Fruit fly (Drosophila melanogaster) whole organism, embryonic: Measurements from ENCODE around the gene Pfas.

Experiments
- Antp ChIP-seq: fragments of 200-800 bp; sonication (Bioruptor generic); optimal IDR thresholded peaks from 3 replicates; lab custom pipeline; 2016; ENCODE audit warnings: missing biosample characterization, missing genetic modification characterization
- Atf-2 ChIP-seq: fragments of 200-800 bp; sonication (Bioruptor generic); optimal IDR thresholded peaks from 2 replicates; lab custom pipeline; 2016; ENCODE audit warnings: missing biosample characterization, missing genetic modification characterization
- BEAF-32 ChIP-seq: fragments of 200-800 bp; sonication (Bioruptor generic); optimal IDR thresholded peaks from 3 replicates; lab custom pipeline; 2017; ENCODE audit warnings: missing biosample characterization, missing genetic modification characterization, mild to moderate bottlenecking, moderate library complexity, missing genetic modification reagents
- CG10431 ChIP-seq: fragments of 200-800 bp; sonication (Bioruptor generic); optimal IDR thresholded peaks from 3 replicates; lab custom pipeline; 2018; ENCODE audit warnings: missing biosample characterization, mild to moderate bottlenecking, missing genetic modification characterization
- CG11695 ChIP-seq: fragments of 200-800 bp; sonication (Bioruptor generic); IDR thresholded peaks from 3 replicates; pipeline ENCODE4 v1.3.6; 2022; ENCODE audit warnings: missing biosample characterization, missing genetic modification characterization
- CG12299 ChIP-seq: fragments of 200-800 bp; sonication (Bioruptor generic); optimal IDR thresholded peaks from 2 replicates; lab custom pipeline; 2018; ENCODE audit warnings: missing biosample characterization, mild to moderate bottlenecking, missing genetic modification characterization
- CG14050 ChIP-seq: fragments of 200-800 bp; sonication (Bioruptor generic); IDR thresholded peaks from 3 replicates; pipeline ENCODE4 v1.3.6; 2022; ENCODE audit warnings: missing biosample characterization, missing genetic modification characterization
- CG14667 ChIP-seq: fragments of 200-800 bp; sonication (Bioruptor generic); IDR thresholded peaks from 2 replicates; pipeline ENCODE4 v1.3.6; 2022; ENCODE audit warnings: missing biosample characterization, missing genetic modification characterization
- CG14710 ChIP-seq: fragments of 200-800 bp; sonication (Bioruptor generic); optimal IDR thresholded peaks from 3 replicates; lab custom pipeline; 2019; ENCODE audit warnings: missing biosample characterization, mild to moderate bottlenecking, missing genetic modification characterization, moderate library complexity
- CG18476 ChIP-seq: fragments of 200-800 bp; sonication (Bioruptor generic); optimal IDR thresholded peaks from 2 replicates; lab custom pipeline; 2016; ENCODE audit warnings: missing biosample characterization, mild to moderate bottlenecking, missing genetic modification characterization
- CG2875 ChIP-seq: fragments of 200-800 bp; sonication (Bioruptor generic); optimal IDR thresholded peaks from 2 replicates; lab custom pipeline; 2017; ENCODE audit warnings: missing biosample characterization, mild to moderate bottlenecking, missing genetic modification characterization, missing genetic modification reagents
- CG30020 ChIP-seq: fragments of 200-800 bp; optimal IDR thresholded peaks from 2 replicates; lab custom pipeline; 2019; ENCODE audit warnings: missing biosample characterization, mild to moderate bottlenecking, missing genetic modification characterization, moderate library complexity
- CG33557 ChIP-seq: fragments of 200-800 bp; sonication (Bioruptor generic); optimal IDR thresholded peaks from 2 replicates; lab custom pipeline; 2019; ENCODE audit warnings: missing biosample characterization, mild to moderate bottlenecking, missing genetic modification characterization, moderate library complexity
- CG6854 ChIP-seq: fragments of 200-800 bp; sonication (Bioruptor generic); optimal IDR thresholded peaks from 3 replicates; lab custom pipeline; 2017; ENCODE audit warnings: missing biosample characterization, mild to moderate bottlenecking, missing genetic modification characterization
- CG8924 ChIP-seq: fragments of 200-800 bp; optimal IDR thresholded peaks from 3 replicates; lab custom pipeline; 2019; ENCODE audit warnings: missing biosample characterization, mild to moderate bottlenecking, missing genetic modification characterization, moderate library complexity
- CG9876 ChIP-seq: fragments of 200-800 bp; sonication (Bioruptor generic); optimal IDR thresholded peaks from 2 replicates; lab custom pipeline; 2016; ENCODE audit warnings: missing biosample characterization, missing genetic modification characterization
- Deaf1 ChIP-seq: fragments of 200-800 bp; optimal IDR thresholded peaks from 3 replicates; lab custom pipeline; 2019; ENCODE audit warnings: missing biosample characterization, mild to moderate bottlenecking, missing genetic modification characterization, moderate library complexity
- H2.0 ChIP-seq: fragments of 200-800 bp; sonication (Bioruptor generic); IDR thresholded peaks from 2 replicates; pipeline ENCODE4 v1.3.6; 2022; ENCODE audit warnings: missing biosample characterization, missing genetic modification characterization
- Hsf ChIP-seq: fragments of 200-800 bp; sonication (Bioruptor generic); optimal IDR thresholded peaks from 3 replicates; lab custom pipeline; 2016; ENCODE audit warnings: missing biosample characterization, missing genetic modification characterization
- MESR4 ChIP-seq: fragments of 200-800 bp; sonication (Bioruptor generic); optimal IDR thresholded peaks from 2 replicates; lab custom pipeline; 2018; ENCODE audit warnings: missing biosample characterization, mild to moderate bottlenecking, missing genetic modification characterization, moderate library complexity
- Max ChIP-seq: fragments of 200-800 bp; sonication (Bioruptor generic); optimal IDR thresholded peaks from 2 replicates; lab custom pipeline; 2016; ENCODE audit warnings: missing biosample characterization, mild to moderate bottlenecking, missing genetic modification characterization
- Mes4 ChIP-seq: fragments of 200-800 bp; sonication (Bioruptor generic); optimal IDR thresholded peaks from 2 replicates; lab custom pipeline; 2016; ENCODE audit warnings: missing biosample characterization, missing genetic modification characterization
- Neu2 ChIP-seq: fragments of 200-800 bp; sonication (Bioruptor generic); optimal IDR thresholded peaks from 3 replicates; lab custom pipeline; 2016; ENCODE audit warnings: missing biosample characterization, missing genetic modification characterization, borderline replicate concordance
- Nf-YC ChIP-seq: fragments of 200-800 bp; optimal IDR thresholded peaks from 3 replicates; lab custom pipeline; 2019; ENCODE audit warnings: missing biosample characterization, mild to moderate bottlenecking, missing genetic modification characterization, moderate library complexity
- Sox100B ChIP-seq: fragments of 200-800 bp; sonication (Bioruptor generic); optimal IDR thresholded peaks from 3 replicates; lab custom pipeline; 2018; ENCODE audit warnings: missing biosample characterization, mild to moderate bottlenecking, missing genetic modification characterization
- Usf ChIP-seq: fragments of 200-800 bp; sonication (Bioruptor generic); optimal IDR thresholded peaks from 2 replicates; lab custom pipeline; 2017; ENCODE audit warnings: missing genotype, missing biosample characterization, missing genetic modification characterization
- Xrp1 ChIP-seq: fragments of 200-800 bp; sonication (Bioruptor generic); IDR thresholded peaks from 2 replicates; pipeline ENCODE4 v1.3.6; 2022; ENCODE audit warnings: missing biosample characterization, missing genetic modification characterization
- aop ChIP-seq: fragments of 200-800 bp; sonication (Bioruptor generic); IDR thresholded peaks from 2 replicates; pipeline ENCODE4 v1.3.6; 2022; ENCODE audit warnings: missing biosample characterization, missing genetic modification characterization
- ap ChIP-seq: fragments of 200-800 bp; sonication (Bioruptor generic); IDR thresholded peaks from 2 replicates; pipeline ENCODE4 v1.3.6; 2022; ENCODE audit warnings: missing biosample characterization, missing genetic modification characterization
- ara ChIP-seq: fragments of 200-800 bp; sonication (Bioruptor generic); IDR thresholded peaks from 2 replicates; pipeline ENCODE4 v1.3.6; 2022; ENCODE audit warnings: missing biosample characterization, missing genetic modification characterization
- ase ChIP-seq: fragments of 200-800 bp; sonication (Bioruptor generic); IDR thresholded peaks from 3 replicates; pipeline ENCODE4 v1.3.6; 2022; ENCODE audit warnings: missing biosample characterization, missing genetic modification characterization
- ash1 ChIP-seq: fragments of 200-800 bp; sonication (Bioruptor generic); optimal IDR thresholded peaks from 2 replicates; lab custom pipeline; 2018; ENCODE audit warnings: missing biosample characterization, mild to moderate bottlenecking, missing genetic modification characterization
- ato ChIP-seq: fragments of 200-800 bp; sonication (Bioruptor generic); IDR thresholded peaks from 2 replicates; pipeline ENCODE4 v1.3.6; 2022; ENCODE audit warnings: missing biosample characterization, missing genetic modification characterization; ENCODE audit not compliant: partially characterized antibody
- bcd ChIP-seq: fragments of 200-800 bp; sonication (Bioruptor generic); optimal IDR thresholded peaks from 2 replicates; lab custom pipeline; 2017; ENCODE audit warnings: missing biosample characterization, mild to moderate bottlenecking, missing genetic modification characterization
- br ChIP-seq: fragments of >200 bp; optimal IDR thresholded peaks from 2 replicates; lab custom pipeline; 2017
- bsh ChIP-seq, 2 experiments: fragments of 200-800 bp; sonication (Bioruptor generic); optimal IDR thresholded peaks; 2 replicates each; lab custom pipeline; 2017 to 2018; ENCODE audit warnings: mild to moderate bottlenecking in 2 of 2, missing biosample characterization in 2 of 2, missing genetic modification characterization in 2 of 2, moderate library complexity in 1 of 2
- cwo ChIP-seq: fragments of 200-800 bp; sonication (Bioruptor generic); optimal IDR thresholded peaks from 3 replicates; lab custom pipeline; 2017; ENCODE audit warnings: missing biosample characterization, missing genetic modification characterization, mild to moderate bottlenecking, moderate library complexity, missing genetic modification reagents
- dan ChIP-seq: fragments of 200-800 bp; sonication (Bioruptor generic); IDR thresholded peaks from 2 replicates; pipeline ENCODE4 v1.3.6; 2022; ENCODE audit warnings: missing biosample characterization, missing genetic modification characterization
- disco-r ChIP-seq: fragments of 200-800 bp; sonication (Bioruptor generic); optimal IDR thresholded peaks from 2 replicates; lab custom pipeline; 2016; ENCODE audit warnings: missing biosample characterization, missing genetic modification characterization
- gro ChIP-seq: fragments of 200-800 bp; sonication (Bioruptor generic); optimal IDR thresholded peaks from 2 replicates; lab custom pipeline; 2016; ENCODE audit warnings: missing biosample characterization, missing genetic modification characterization
- her ChIP-seq: fragments of 200-800 bp; sonication (Bioruptor generic); optimal IDR thresholded peaks from 2 replicates; lab custom pipeline; 2016; ENCODE audit warnings: missing biosample characterization, missing genetic modification characterization
- ken ChIP-seq: fragments of 200-800 bp; sonication (Bioruptor generic); IDR thresholded peaks from 3 replicates; pipeline ENCODE4 v1.3.6; 2022; ENCODE audit warnings: missing biosample characterization, missing genetic modification characterization
- kni ChIP-seq: fragments of 200-800 bp; sonication (Bioruptor generic); optimal IDR thresholded peaks from 3 replicates; lab custom pipeline; 2017; ENCODE audit warnings: mild to moderate bottlenecking, missing biosample characterization, missing genetic modification reagents, missing genetic modification characterization
- lbe ChIP-seq: fragments of 200-800 bp; sonication (Bioruptor generic); optimal IDR thresholded peaks from 2 replicates; lab custom pipeline; 2016; ENCODE audit warnings: missing biosample characterization, mild to moderate bottlenecking, missing genetic modification characterization
- p53 ChIP-seq: fragments of 200-800 bp; sonication (Bioruptor generic); optimal IDR thresholded peaks from 2 replicates; lab custom pipeline; 2016; ENCODE audit warnings: missing biosample characterization, missing genetic modification characterization
- rib ChIP-seq: fragments of 200-800 bp; sonication (Bioruptor generic); IDR thresholded peaks from 2 replicates; pipeline ENCODE4 v1.3.6; 2022; ENCODE audit warnings: missing biosample characterization, missing genetic modification characterization
- salm ChIP-seq: fragments of 200-800 bp; sonication (Bioruptor generic); optimal IDR thresholded peaks from 2 replicates; lab custom pipeline; 2018; ENCODE audit warnings: missing biosample characterization, mild to moderate bottlenecking, missing genetic modification characterization
- stc ChIP-seq: fragments of 200-800 bp; sonication (Bioruptor generic); IDR thresholded peaks from 2 replicates; pipeline ENCODE4 v1.3.6; 2022; ENCODE audit warnings: missing biosample characterization, missing genetic modification characterization
- zf30C ChIP-seq: fragments of 200-800 bp; sonication (Bioruptor generic); optimal IDR thresholded peaks from 3 replicates; lab custom pipeline; 2018; ENCODE audit warnings: missing biosample characterization, mild to moderate bottlenecking, missing genetic modification characterization

Gene Pfas

DNA sequence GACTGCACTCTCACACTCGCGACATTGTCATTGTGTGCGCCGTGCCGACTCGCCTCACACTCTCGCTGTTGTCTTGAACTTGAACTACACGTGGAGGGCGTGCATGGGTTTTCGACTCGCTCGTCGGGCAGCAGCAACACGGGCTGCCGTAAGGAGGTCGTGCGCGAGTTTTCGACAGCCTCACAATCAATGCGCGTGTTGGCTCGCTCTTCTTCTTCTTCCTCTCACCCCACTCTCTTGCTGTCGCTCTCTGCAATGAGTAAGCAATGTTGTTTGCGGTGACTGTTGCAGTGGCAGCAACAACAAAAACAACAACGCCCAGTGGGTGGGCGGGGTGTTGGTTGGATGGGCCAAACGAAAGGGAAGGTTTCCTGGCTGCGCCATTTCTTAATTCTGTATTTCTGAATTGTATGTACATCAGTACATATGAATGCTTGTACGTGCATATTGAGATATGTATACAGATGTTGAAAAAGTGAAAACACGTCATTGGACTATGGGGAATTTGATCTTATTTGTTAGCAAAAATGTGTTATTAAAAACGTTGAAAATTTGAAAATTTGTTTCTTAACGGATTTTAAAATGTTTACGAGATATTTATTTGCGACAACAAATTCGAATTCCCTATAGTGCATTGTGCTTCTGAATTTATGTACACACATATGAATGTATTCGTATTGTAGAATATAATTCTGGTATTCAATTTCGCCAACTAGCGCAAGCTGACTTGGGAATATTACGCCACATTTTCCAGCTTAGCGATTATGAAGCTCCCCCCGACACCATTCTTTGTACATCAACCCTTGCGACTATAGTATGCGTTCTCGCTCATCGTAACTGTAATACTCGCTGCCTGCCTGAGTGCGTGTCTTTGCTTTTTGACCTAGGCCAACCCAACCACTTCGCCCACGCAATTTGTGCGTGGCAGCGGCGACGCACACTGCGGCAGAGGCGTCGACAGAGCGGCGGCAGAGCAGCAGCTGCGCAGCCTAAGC lies 42.8 kb upstream of the Pfas start (continued):
- no peak for TF ChIP-seq Atf-2 (GFP tag; lab: Kevin White, UChicago)
- TF ChIP-seq Deaf1: peak; percentile 90
- TF ChIP-seq CG14710 (tag; lab: Kevin White, UChicago): no peak
- TF ChIP-seq bcd (GFP tag; lab: Kevin White, UChicago): peak; percentile 24
- TF ChIP-seq ato (GFP tag; lab: Robert Waterston, UW): peak; percentile 47; the same call in 1 of the 2 replicates
- TF ChIP-seq Xrp1 (GFP tag; lab: Robert Waterston, UW): 0 out of 2 replicates have a peak, but pooled peaks have one; percentile 5
- TF ChIP-seq BEAF-32 (GFP tag; lab: Kevin White, UChicago): no peak
- no peak for TF ChIP-seq disco-r
- peak; percentile 57 for TF ChIP-seq ara (GFP tag; lab: Robert Waterston, UW)
- TF ChIP-seq CG6854 (GFP tag; lab: Kevin White, UChicago): no peak
- no peak for TF ChIP-seq MESR4 (GFP tag; lab: Kevin White, UChicago)
- no peak for TF ChIP-seq ap
- TF ChIP-seq CG14050: no peak; the same call in 2 of the 3 replicates
- TF ChIP-seq zf30C (GFP tag; lab: Kevin White, UChicago): peak; percentile 29
- TF ChIP-seq bsh (GFP tag; optimal IDR thresholded peaks at IDR 0.05; lab: Kevin White, UChicago): peak in 1 of 2 experiments; percentile 13
- peak; percentile 48 for TF ChIP-seq Sox100B (GFP tag; lab: Kevin White, UChicago)
- TF ChIP-seq gro (GFP tag; lab: Kevin White, UChicago): peak; percentile 55
- TF ChIP-seq Antp (GFP tag; lab: Kevin White, UChicago): no peak
- no peak for TF ChIP-seq H2.0 (GFP tag; lab: Robert Waterston, UW)
- TF ChIP-seq rib (GFP tag; lab: Robert Waterston, UW): peak; percentile 77
- TF ChIP-seq CG18476 (GFP tag; lab: Kevin White, UChicago): no peak
- no peak for TF ChIP-seq Mes4 (GFP tag; lab: Kevin White, UChicago)
- TF ChIP-seq stc (GFP tag; lab: Robert Waterston, UW): no peak
- TF ChIP-seq CG10431 (GFP tag; lab: Kevin White, UChicago): peak; percentile 22
- peak; percentile 53; the same call in 1 of the 3 replicates for TF ChIP-seq CG11695 (GFP tag; lab: Robert Waterston, UW)
- TF ChIP-seq Neu2 (GFP tag; lab: Kevin White, UChicago): no peak
- no peak for TF ChIP-seq CG9876 (GFP tag; lab: Kevin White, UChicago)
- TF ChIP-seq ash1 (GFP tag; lab: Kevin White, UChicago): peak; percentile 58
- no peak for TF ChIP-seq ase (GFP tag; lab: Robert Waterston, UW)
- TF ChIP-seq Nf-YC (tag; lab: Kevin White, UChicago): peak; percentile 60
- TF ChIP-seq CG30020: no peak
- peak; percentile 46; the same call in 1 of the 3 replicates for TF ChIP-seq ken (GFP tag; lab: Robert Waterston, UW)
- TF ChIP-seq salm (tag; lab: Kevin White, UChicago): no peak
- TF ChIP-seq dan (GFP tag; lab: Robert Waterston, UW): no peak
- peak; percentile 1 for TF ChIP-seq Usf (GFP tag; lab: Kevin White, UChicago)
- no peak for TF ChIP-seq aop
- no peak for TF ChIP-seq CG14667 (GFP tag; lab: Robert Waterston, UW)
- no peak for TF ChIP-seq p53 (GFP tag; lab: Kevin White, UChicago)
- TF ChIP-seq CG33557 (GFP tag; lab: Kevin White, UChicago): peak; percentile 50
- TF ChIP-seq Hsf (GFP tag; lab: Kevin White, UChicago): no peak
- TF ChIP-seq Max (GFP tag; lab: Kevin White, UChicago): peak; percentile 81
- TF ChIP-seq cwo (GFP tag; lab: Kevin White, UChicago): peak; percentile 98
- TF ChIP-seq br (lab: Kevin White, UChicago): no peak
- TF ChIP-seq CG2875 (GFP tag; lab: Kevin White, UChicago): peak; percentile 1
- peak; percentile 62 for TF ChIP-seq CG8924 (tag; lab: Kevin White, UChicago)
- TF ChIP-seq CG12299 (tag; lab: Kevin White, UChicago): peak; percentile 13
- peak; percentile 97 for TF ChIP-seq kni (GFP tag; lab: Kevin White, UChicago)
- TF ChIP-seq lbe (GFP tag; lab: Kevin White, UChicago): peak; percentile 3
- peak; percentile 43 for TF ChIP-seq her (GFP tag; lab: Kevin White, UChicago)
